Fruit fly (Drosophila melanogaster) whole organism: ENCODE results near the gene CG31347.
"Not testable (repeated sequence)": the region's sequence is repeated elsewhere in the genome, so short reads cannot be mapped to it uniquely, and the experiment has no call there.

Source experiments
- CG8478 ChIP-seq: fragments of >200 bp; optimal IDR thresholded peaks from 2 replicates; lab custom pipeline; 2018; ENCODE audit warnings: inconsistent platforms
- Dll ChIP-seq: fragments of >200 bp; optimal IDR thresholded peaks from 2 replicates; lab custom pipeline; 2017
- EcR ChIP-seq, 2 experiments: fragments of >200 bp; optimal IDR thresholded peaks; 2 replicates each; lab custom pipeline; 2017; ENCODE audit warnings: missing biosample characterization in 2 of 2, missing genetic modification characterization in 2 of 2, missing genetic modification reagents in 2 of 2
- pan ChIP-seq: fragments of >200 bp; optimal IDR thresholded peaks from 2 replicates; lab custom pipeline; 2017
- psq ChIP-seq: fragments of >200 bp; optimal IDR thresholded peaks from 2 replicates; lab custom pipeline; 2017
- usp ChIP-seq: fragments of >200 bp; optimal IDR thresholded peaks from 2 replicates; lab custom pipeline; 2017; ENCODE audit warnings: missing biosample characterization, missing genetic modification characterization, mixed read lengths

Gene CG31347

DNA sequence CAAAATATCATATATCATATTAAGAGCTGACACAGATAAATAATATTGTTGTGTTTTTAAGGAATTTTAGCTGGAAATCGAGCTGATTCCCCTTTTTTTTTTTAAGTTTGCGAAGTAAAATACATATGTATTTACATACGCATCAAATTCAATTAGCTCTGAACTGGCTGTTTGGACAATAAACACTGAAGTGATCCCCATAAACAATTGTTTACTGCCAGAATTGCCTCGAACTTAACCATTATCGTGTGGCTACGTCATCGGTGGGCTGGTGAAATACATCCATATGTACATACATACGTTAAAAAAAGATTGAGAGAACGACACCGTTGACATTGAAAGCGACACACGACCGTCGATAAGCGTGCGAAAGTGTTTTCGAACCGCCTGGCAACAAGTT, 23.9 kb upstream of the CG31347 start:
- TF ChIP-seq pan (lab: Kevin White, UChicago) (no peak), EcR (GFP tag; optimal IDR thresholded peaks at IDR 0.05; lab: Kevin White, UChicago) (no peak), Dll (lab: Kevin White, UChicago) (no peak), psq (lab: Kevin White, UChicago) (no peak), CG8478 (lab: Kevin White, UChicago) (no peak), usp (GFP tag; lab: Kevin White, UChicago) (no peak)

DNA sequence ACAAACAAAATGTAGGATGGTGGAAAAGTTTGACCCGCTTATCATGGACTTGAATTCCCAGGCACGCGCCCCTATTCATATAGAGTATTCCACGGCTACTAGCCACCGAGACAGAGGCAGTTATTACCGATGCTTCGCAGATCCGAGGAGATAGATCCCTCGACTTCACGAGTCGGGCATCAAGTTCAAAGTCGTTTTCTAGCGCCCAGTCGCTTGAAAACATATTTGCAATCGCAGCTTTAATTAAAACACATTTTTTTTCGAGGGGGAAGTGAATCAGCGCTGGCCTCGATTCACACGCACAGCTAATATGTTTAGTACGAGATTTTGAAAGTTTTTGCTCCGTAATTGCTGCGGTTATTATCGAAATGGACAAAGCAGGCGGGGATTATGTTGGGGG, 22.9 kb upstream of the CG31347 start:
- no peak for TF ChIP-seq EcR (GFP tag; optimal IDR thresholded peaks at IDR 0.05; lab: Kevin White, UChicago)

DNA sequence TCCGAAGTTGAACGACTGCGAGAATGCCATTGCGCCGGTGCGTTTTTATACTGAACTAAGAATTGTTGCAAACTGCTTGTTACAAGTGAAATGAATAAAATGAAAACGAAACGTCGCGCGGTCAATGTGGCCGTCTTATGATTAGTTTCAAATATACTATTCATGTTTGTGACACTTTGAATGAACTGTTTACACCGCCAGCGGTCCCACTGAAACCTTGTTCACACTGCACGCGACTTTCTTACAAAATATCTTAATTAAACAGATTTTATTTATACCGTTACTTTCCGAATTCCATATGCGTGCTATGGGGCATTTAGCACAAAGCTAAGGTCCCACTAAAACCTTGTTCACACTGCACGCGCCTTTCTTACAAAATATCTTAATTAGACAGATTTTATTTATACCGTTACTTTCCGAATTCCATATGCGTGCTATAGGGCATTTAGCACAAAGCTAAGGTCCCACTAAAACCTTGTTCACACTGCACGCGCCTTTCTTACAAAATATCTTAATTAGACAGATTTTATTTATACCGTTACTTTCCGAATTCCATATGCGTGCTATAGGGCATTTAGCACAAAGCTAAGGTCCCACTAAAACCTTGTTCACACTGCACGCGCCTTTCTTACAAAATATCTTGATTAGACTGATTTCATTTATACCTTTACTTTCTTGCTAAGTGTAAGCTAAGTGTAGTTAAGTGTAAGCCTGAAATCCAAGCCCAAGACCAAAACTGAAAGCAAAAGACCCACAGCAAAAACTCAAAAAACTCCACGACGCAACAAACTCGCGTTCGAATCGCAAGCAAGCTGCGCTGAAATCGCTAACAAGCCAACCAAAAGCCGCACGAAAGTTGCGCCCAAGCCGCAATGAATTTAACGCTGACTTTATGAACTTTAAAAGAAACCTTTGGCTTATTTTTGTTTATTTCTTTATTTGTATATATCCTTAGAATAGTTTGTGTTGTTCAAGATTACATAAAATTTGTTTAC, 20.1 kb upstream of the CG31347 start, which contains the start of gene PolQ:
Gene PolQ (minus strand): TSS at position 122 of the 995 bp plus-strand sequence.
- not testable (repeated sequence) for TF ChIP-seq psq (lab: Kevin White, UChicago); Dll (lab: Kevin White, UChicago); usp (GFP tag; lab: Kevin White, UChicago)

dm6 chr3R:12704861-12705260, 12.5 kb upstream of the CG31347 start, which contains the start of gene CG12279:
Gene CG12279 (plus strand): TSS chr3R:12705094.
- no peak for TF ChIP-seq EcR (GFP tag; optimal IDR thresholded peaks at IDR 0.05; lab: Kevin White, UChicago)
- no peak for TF ChIP-seq pan (lab: Kevin White, UChicago)
- no peak for TF ChIP-seq psq (lab: Kevin White, UChicago)
- TF ChIP-seq CG8478 (lab: Kevin White, UChicago): no peak
- no peak for TF ChIP-seq Dll (lab: Kevin White, UChicago)
- TF ChIP-seq usp (GFP tag; lab: Kevin White, UChicago): no peak

DNA sequence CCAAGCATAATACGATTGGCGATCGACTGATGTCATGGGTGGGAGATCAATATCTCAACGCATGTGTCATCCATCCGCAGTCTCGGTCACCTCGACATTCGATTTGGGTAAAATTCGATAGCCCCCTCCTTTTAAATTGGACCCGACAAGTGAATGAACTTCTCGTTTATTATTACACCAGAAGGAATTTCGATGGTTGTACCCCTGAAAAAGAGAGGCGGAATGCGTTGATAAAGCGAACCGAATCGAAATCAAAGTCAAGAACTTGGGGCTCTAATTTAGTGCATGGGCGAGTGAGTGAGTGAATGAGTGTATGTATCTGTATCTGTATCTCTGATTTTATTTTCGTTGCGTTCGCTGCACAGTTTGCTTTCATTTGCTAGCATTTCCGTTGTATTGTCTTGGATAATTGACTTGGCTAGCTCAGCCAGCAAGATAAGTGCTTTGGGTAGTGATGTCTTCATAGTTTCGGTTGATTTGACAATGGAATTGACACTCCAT, 9.6 kb upstream of the CG31347 start:
- TF ChIP-seq EcR (GFP tag; optimal IDR thresholded peaks at IDR 0.05; lab: Kevin White, UChicago) (no peak), Dll (lab: Kevin White, UChicago) (no peak), psq (lab: Kevin White, UChicago) (no peak), CG8478 (lab: Kevin White, UChicago) (no peak), pan (lab: Kevin White, UChicago) (no peak), usp (GFP tag; lab: Kevin White, UChicago) (no peak)

DNA sequence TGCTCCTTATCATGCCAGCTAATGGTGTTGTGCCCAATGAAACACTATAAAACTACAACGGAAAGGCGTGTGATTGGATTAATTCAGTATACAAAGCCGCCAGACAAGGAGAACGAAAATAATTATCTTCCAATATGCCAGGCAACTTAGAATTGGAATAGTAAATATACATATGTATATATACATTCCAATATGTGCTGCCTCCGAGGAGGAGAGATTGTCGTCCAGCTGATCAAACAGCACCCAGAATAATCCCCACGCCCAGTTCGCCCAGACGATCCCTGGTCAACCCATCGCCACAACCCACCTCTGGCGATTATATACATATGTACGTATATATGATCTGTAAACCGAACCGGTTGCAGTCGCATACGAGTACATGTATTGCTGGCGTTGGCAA, 8.9 kb upstream of the CG31347 start:
- TF ChIP-seq EcR (GFP tag; optimal IDR thresholded peaks at IDR 0.05; lab: Kevin White, UChicago): no peak
- TF ChIP-seq pan (lab: Kevin White, UChicago): no peak
- TF ChIP-seq CG8478 (lab: Kevin White, UChicago): no peak
- TF ChIP-seq psq (lab: Kevin White, UChicago): no peak
- TF ChIP-seq Dll (lab: Kevin White, UChicago): no peak
- no peak for TF ChIP-seq usp (GFP tag; lab: Kevin White, UChicago)

DNA sequence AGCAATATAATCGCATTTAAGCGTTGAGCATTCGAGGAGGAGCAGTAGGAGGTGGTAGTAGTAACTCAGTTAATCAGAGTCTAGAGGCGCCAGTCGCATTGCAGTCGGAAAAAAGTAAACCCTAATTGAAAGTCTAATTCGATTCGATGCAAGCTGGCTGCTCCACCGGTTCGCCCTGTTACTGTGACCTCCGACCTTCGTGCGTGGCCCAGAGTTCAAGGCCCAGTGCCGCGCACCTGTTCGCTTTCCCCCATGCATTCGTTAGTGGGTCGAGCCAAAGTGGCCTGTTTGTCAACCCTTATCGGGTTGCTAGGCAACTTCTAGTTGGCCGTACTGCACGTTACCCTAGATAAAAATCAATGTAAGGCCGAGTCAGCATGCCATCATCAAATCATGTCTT, 8.1 kb upstream of the CG31347 start:
- TF ChIP-seq psq (lab: Kevin White, UChicago) (no peak), Dll (lab: Kevin White, UChicago) (no peak), usp (GFP tag; lab: Kevin White, UChicago) (no peak), CG8478 (lab: Kevin White, UChicago) (no peak), pan (lab: Kevin White, UChicago) (no peak), EcR (GFP tag; optimal IDR thresholded peaks at IDR 0.05; lab: Kevin White, UChicago) (no peak)

DNA sequence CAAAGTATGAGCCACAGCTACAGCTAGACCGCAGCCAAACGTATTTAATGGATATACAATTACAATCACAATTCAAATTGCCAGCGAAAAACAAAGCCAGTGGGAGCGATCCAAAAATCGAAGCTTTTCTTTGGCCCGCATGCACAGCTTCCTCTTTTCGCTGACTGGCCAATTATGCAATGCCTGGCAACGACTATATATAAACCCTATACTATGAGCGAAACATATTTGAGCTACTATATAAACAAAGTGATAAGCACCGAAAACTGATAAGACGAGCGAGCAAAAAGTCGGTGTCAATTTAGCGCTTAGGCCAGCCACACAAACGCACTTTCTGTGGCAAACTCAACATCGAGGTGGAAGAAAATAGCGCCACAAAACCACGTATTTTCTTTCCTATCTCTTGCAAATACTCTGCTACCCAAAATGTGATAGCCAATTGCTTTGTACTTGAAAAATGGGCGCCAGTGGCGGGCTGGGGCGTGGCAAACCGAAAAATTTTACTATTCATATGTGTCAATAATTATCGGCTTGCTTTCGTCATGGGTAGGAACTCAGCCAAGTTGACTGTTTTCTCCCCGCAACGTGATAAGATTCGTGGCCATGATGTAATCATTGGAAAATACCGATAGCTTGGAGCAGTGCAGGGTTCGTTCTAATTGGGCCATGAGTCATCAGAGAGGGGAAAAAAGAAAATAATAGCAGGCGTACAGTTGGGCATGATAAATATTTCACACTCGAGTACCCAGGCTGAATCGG, 7.4 kb upstream of the CG31347 start:
- TF ChIP-seq EcR (GFP tag; optimal IDR thresholded peaks at IDR 0.05; lab: Kevin White, UChicago) (no peak), CG8478 (lab: Kevin White, UChicago) (no peak), usp (GFP tag; lab: Kevin White, UChicago) (no peak), psq (lab: Kevin White, UChicago) (no peak), pan (lab: Kevin White, UChicago) (no peak), Dll (lab: Kevin White, UChicago) (no peak)

dm6 chr3R:12698363-12698762, 6.0 kb upstream of the CG31347 start:
- TF ChIP-seq Dll (lab: Kevin White, UChicago) (no peak), EcR (GFP tag; optimal IDR thresholded peaks at IDR 0.05; lab: Kevin White, UChicago) (no peak)

DNA sequence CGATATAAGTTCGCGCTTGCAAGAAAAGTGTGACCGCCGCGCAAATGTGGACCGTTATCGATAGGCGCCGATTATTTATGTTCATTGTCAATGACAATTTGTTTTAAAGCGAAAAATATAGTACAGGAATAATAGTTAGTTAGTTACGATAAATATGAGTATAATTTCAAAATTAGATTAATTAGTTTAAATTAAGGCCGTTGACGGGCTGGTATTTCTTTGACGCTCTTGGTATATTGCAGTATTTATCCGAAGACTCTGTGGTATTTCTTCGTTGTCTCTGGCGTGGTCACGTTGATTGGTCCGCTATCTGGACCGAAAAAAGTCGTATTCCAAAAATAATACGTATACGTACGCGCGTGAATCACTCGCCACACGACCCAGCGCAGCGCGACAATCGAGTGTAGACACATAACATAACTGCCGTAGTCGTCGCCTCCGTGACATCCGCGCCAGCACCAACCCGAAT, 5.2 kb upstream of the CG31347 start:
- TF ChIP-seq usp (GFP tag; lab: Kevin White, UChicago) (no peak), psq (lab: Kevin White, UChicago) (no peak), CG8478 (lab: Kevin White, UChicago) (no peak), Dll (lab: Kevin White, UChicago) (no peak), pan (lab: Kevin White, UChicago) (no peak), EcR (GFP tag; optimal IDR thresholded peaks at IDR 0.05; lab: Kevin White, UChicago) (no peak)

- TF ChIP-seq EcR (GFP tag; optimal IDR thresholded peaks at IDR 0.05; lab: Kevin White, UChicago): no peak
- no peak for TF ChIP-seq pan (lab: Kevin White, UChicago)
- no peak for TF ChIP-seq Dll (lab: Kevin White, UChicago)
- TF ChIP-seq psq (lab: Kevin White, UChicago): no peak
- no peak for TF ChIP-seq CG8478 (lab: Kevin White, UChicago)
- no peak for TF ChIP-seq usp (GFP tag; lab: Kevin White, UChicago)
These were observed 4.6 kb upstream of the CG31347 start, which contains the start of gene Past1 for dm6 chr3R:12697022-12697421. Gene Past1 (plus strand): TSS chr3R:12697322.
